Worm (Caenorhabditis elegans) whole organism, L2 larva: Measurements from ENCODE around the gene W10G6.6.
"Not testable (repeated sequence)": the region's sequence is repeated elsewhere in the genome, so short reads cannot be mapped to it uniquely, and the experiment has no call there.

Experiments
- R02D3.7 ChIP-seq: fragments of 150-350 bp; optimal IDR thresholded peaks from 2 replicates; lab custom pipeline; 2014; ENCODE audit warnings: missing biosample characterization, missing genetic modification characterization
- ZK546.5 ChIP-seq: sonication (generic microtip); optimal IDR thresholded peaks from 2 replicates; lab custom pipeline; 2017; ENCODE audit warnings: missing biosample characterization, missing genetic modification characterization
- ama-1 ChIP-seq: fragments of 150-350 bp; optimal IDR thresholded peaks from 2 replicates; lab custom pipeline; 2018; ENCODE audit warnings: inconsistent platforms
- ceh-82 ChIP-seq: fragments of 150-350 bp; optimal IDR thresholded peaks from 2 replicates; lab custom pipeline; 2014; ENCODE audit warnings: missing biosample characterization, missing genetic modification characterization
- lin-11 ChIP-seq: fragments of 150-350 bp; sonication (generic microtip); optimal IDR thresholded peaks from 2 replicates; lab custom pipeline; 2014; ENCODE audit warnings: missing biosample characterization, missing genetic modification characterization, inconsistent platforms, mixed read lengths
- mab-5 ChIP-seq: fragments of 150-350 bp; optimal IDR thresholded peaks from 2 replicates; lab custom pipeline; 2014; ENCODE audit warnings: missing biosample characterization, missing genetic modification characterization
- nhr-77 ChIP-seq: fragments of 150-350 bp; optimal IDR thresholded peaks from 2 replicates; lab custom pipeline; 2014; ENCODE audit warnings: missing biosample characterization, missing genetic modification characterization
- unc-62 ChIP-seq: fragments of 150-350 bp; optimal IDR thresholded peaks from 2 replicates; lab custom pipeline; 2014; ENCODE audit warnings: missing biosample characterization, missing genetic modification reagents, missing genetic modification characterization

DNA sequence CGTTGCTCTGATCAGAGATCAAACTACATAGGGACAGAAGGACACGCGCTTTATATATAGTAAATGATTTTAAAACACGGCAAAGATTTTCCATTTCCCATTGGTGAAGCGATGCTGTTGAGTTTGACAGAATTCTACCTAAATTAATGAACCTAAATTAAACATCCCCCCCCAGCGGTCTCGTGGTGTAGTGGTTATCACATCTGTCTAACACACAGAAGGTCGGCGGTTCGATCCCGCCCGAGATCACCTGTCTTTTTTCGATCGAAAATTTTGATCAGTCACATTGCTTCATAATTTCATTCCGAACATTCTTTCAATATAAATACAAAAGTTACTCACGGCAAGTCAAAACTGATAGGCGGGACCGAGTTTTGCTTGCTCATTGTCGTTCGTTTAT is 48.6 kb upstream of the W10G6.6 start:
- TF ChIP-seq unc-62 (GFP tag; lab: Kevin White, UChicago); mab-5 (tag; lab: Kevin White, UChicago); ama-1 (lab: Kevin White, UChicago); ceh-82 (tag; lab: Kevin White, UChicago); ZK546.5 (tag; lab: Kevin White, UChicago); R02D3.7 (tag; lab: Kevin White, UChicago); nhr-77 (tag; lab: Kevin White, UChicago); lin-11: not testable (repeated sequence)
